Fruit fly (Drosophila melanogaster) S2 (cell line): ENCODE measurements around the gene Mcm6.

Experiments
- CG8478 ChIP-seq: fragments of >200 bp; optimal IDR thresholded peaks from 2 replicates; lab custom pipeline; 2018
- CTCF ChIP-seq, 2 experiments: fragments of >200 bp; optimal IDR thresholded peaks; 2 replicates each; lab custom pipeline; 2018

The Mcm6 gene

DNA sequence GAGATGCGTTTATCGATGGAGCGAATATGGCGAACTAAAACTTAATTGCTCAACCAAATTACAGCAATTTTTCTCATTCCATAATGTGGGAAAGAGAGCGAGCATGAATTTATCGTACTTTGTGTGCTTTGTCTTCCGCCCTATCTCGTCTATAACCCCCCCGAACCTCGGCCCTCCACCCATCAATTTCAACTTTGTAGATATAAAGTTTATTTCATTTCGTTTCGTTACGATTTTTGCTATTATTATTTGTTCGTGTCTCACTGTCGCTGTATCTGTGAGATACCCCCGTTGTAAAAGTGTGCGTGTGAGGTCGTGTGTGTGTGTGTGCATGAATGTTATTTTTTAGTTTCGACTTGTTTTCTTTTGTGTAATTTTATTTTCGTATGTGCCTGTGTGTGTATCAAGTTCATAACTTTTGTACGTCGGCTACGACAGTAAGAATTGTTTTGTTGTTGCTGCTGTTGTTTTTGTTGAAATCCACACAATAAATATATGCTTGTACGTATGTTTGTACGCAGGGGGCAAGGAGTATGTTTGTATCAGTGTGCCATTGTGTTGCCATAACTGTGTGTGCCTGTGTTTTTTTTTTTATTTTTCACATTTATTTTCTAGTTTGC is 34.5 kb downstream of the Mcm6 start:
- TF ChIP-seq CTCF (optimal IDR thresholded peaks at IDR 0.05; lab: Kevin White, UChicago) (no peak), CG8478 (lab: Kevin White, UChicago) (no peak)

dm6 chrX:6709252-6710037 is 35.3 kb downstream of the Mcm6 start:
- no peak for TF ChIP-seq CTCF (optimal IDR thresholded peaks at IDR 0.05; lab: Kevin White, UChicago)
- no peak for TF ChIP-seq CG8478 (lab: Kevin White, UChicago)

- no peak for TF ChIP-seq CTCF (optimal IDR thresholded peaks at IDR 0.05; lab: Kevin White, UChicago)
- no peak for TF ChIP-seq CG8478 (lab: Kevin White, UChicago)
Measured at dm6 chrX:6710258-6710657, 36.1 kb downstream of the Mcm6 start.

DNA sequence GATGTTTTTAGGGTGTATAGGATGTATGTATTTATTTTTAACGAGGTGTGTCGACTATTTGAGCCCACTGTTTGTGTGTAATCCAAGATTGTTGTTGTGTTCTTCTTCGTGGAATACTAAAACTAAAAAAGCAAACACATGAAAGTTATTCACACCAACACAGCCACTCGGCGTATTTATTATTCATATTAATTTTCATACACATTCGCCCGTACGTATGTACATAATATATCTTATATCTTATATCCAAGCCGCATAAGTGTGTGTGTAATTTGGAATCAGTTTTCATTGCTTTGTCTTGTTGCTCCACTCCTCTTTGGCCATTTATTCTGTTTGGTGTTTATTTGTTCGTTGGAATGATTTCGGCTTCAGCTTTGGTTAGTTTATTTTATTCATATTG is 36.5 kb downstream of the Mcm6 start:
- TF ChIP-seq CTCF (optimal IDR thresholded peaks at IDR 0.05; lab: Kevin White, UChicago) (no peak), CG8478 (lab: Kevin White, UChicago) (no peak)

DNA sequence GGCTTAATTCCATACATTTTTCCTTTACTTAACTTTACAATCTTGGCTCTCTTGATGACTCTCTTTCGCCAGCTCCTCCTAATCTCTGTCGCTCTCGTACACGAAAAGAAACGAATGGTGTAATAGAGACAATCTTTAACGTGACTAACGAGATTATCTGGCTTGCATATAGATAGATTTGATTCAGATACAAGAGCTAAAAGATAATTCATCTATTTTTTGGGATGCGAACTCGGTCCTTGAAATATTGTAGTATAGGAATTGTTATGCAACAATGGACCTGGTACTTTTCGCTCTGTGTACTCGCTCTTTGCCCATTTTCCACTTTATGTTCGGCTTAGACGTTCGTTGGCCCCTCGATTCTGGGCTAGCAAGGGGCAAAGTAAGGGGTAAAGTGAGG is 37.1 kb downstream of the Mcm6 start:
- no peak for TF ChIP-seq CTCF (optimal IDR thresholded peaks at IDR 0.05; lab: Kevin White, UChicago)
- TF ChIP-seq CG8478 (lab: Kevin White, UChicago): no peak

DNA sequence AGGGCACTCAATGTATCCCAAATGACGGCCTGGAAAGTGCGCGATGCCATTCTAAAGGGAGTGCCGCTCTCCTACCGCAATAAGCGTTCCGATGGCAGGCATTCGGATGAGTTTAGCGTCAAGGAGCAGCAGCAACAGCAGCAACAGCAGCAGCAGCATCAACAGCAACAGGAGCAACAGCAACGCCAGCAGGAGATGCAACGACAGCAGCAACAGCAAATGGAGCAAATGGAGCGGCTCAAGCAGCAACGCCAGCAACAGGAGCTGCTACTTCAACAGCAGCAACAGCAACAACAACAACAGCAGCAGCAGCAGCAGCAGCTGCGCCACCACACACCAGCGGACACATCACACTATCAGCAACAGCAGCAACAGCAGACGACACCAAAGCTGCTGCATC is 42.0 kb downstream of the Mcm6 start:
- TF ChIP-seq CTCF (optimal IDR thresholded peaks at IDR 0.05; lab: Kevin White, UChicago) (no peak), CG8478 (lab: Kevin White, UChicago) (no peak)

dm6 chrX:6719259-6719658 is 45.1 kb downstream of the Mcm6 start:
- TF ChIP-seq CG8478 (lab: Kevin White, UChicago) (no peak), CTCF (optimal IDR thresholded peaks at IDR 0.05; lab: Kevin White, UChicago) (no peak)

- TF ChIP-seq CTCF (optimal IDR thresholded peaks at IDR 0.05; lab: Kevin White, UChicago) (no peak), CG8478 (lab: Kevin White, UChicago) (no peak)
Measured at dm6 chrX:6719968-6720367, 45.8 kb downstream of the Mcm6 start.

- no peak for TF ChIP-seq CTCF (optimal IDR thresholded peaks at IDR 0.05; lab: Kevin White, UChicago)
- TF ChIP-seq CG8478 (lab: Kevin White, UChicago): no peak
Measured at dm6 chrX:6723622-6724021, 49.4 kb downstream of the Mcm6 start.

dm6 chrX:6724904-6725505 is 50.8 kb downstream of the Mcm6 start:
- TF ChIP-seq CTCF (optimal IDR thresholded peaks at IDR 0.05; lab: Kevin White, UChicago): no peak
- no peak for TF ChIP-seq CG8478 (lab: Kevin White, UChicago)
